Worm (Caenorhabditis elegans) whole organism, young adult: Measurements from ENCODE around the gene T13H5.1.
A peak's percentile ranks its signal among the peaks of the same experiment; 100 is the strongest.

Source experiments
- F10E7.11 ChIP-seq: sonication (generic microtip); optimal IDR thresholded peaks from 2 replicates; lab custom pipeline; 2017; ENCODE audit warnings: mild to moderate bottlenecking, missing genetic modification characterization, moderate library complexity, missing compliant biosample characterization
- F37B4.10 ChIP-seq: fragments of 200-800 bp; sonication (Bioruptor generic); IDR thresholded peaks from 2 replicates; pipeline ENCODE4 v1.3.6; 2022; ENCODE audit warnings: missing genetic modification characterization, missing compliant biosample characterization
- F49E8.2 ChIP-seq: sonication (generic microtip); optimal IDR thresholded peaks from 3 replicates; lab custom pipeline; 2017; ENCODE audit warnings: missing genetic modification characterization, mild to moderate bottlenecking, missing compliant biosample characterization, antibody characterized with exemption, moderate library complexity; ENCODE audit not compliant: insufficient read depth
- F57C9.4 ChIP-seq: sonication (generic microtip); optimal IDR thresholded peaks from 2 replicates; lab custom pipeline; 2017; ENCODE audit warnings: mild to moderate bottlenecking, missing genetic modification characterization, missing compliant biosample characterization
- K11D2.4 ChIP-seq: fragments of 200-800 bp; sonication (Bioruptor generic); IDR thresholded peaks from 2 replicates; pipeline ENCODE4 v1.3.6; 2022; ENCODE audit warnings: missing genetic modification reagents, missing genetic modification characterization, missing compliant biosample characterization
- T07F8.4 ChIP-seq: sonication (generic microtip); optimal IDR thresholded peaks from 2 replicates; lab custom pipeline; 2016; ENCODE audit warnings: mild to moderate bottlenecking, missing genetic modification characterization, moderate library complexity, missing compliant biosample characterization
- Y53F4B.3 ChIP-seq: fragments of 200-800 bp; sonication (Bioruptor generic); IDR thresholded peaks from 2 replicates; pipeline ENCODE4 v1.3.6; 2022; ENCODE audit warnings: missing genetic modification reagents, missing genetic modification characterization, missing compliant biosample characterization
- Y53G8AR.9 ChIP-seq: fragments of 200-800 bp; sonication (Bioruptor generic); conservative IDR thresholded peaks from 2 replicates; pipeline ENCODE4 v1.3.6; 2022; ENCODE audit warnings: missing genetic modification reagents, missing genetic modification characterization, missing compliant biosample characterization
- Y56A3A.18 ChIP-seq: fragments of 200-800 bp; sonication (Bioruptor generic); IDR thresholded peaks from 2 replicates; pipeline ENCODE4 v1.3.6; 2022; ENCODE audit warnings: missing genetic modification reagents, missing genetic modification characterization, missing compliant biosample characterization
- ZK185.1 ChIP-seq: sonication (generic microtip); optimal IDR thresholded peaks from 2 replicates; lab custom pipeline; 2016; ENCODE audit warnings: mild to moderate bottlenecking, missing genetic modification characterization, missing compliant biosample characterization; ENCODE audit not compliant: poor library complexity, severe bottlenecking
- akir-1 ChIP-seq: fragments of 200-800 bp; sonication (Bioruptor generic); optimal IDR thresholded peaks from 2 replicates; lab custom pipeline; 2018; ENCODE audit warnings: mild to moderate bottlenecking, missing genetic modification characterization, moderate library complexity, missing compliant biosample characterization
- aptf-3 ChIP-seq: fragments of 200-800 bp; sonication (Bioruptor generic); IDR thresholded peaks from 2 replicates; pipeline ENCODE4 v1.3.6; 2022; ENCODE audit warnings: missing genetic modification characterization, missing compliant biosample characterization
- ccch-3 ChIP-seq: fragments of 200-800 bp; sonication (Bioruptor generic); optimal IDR thresholded peaks from 2 replicates; lab custom pipeline; 2018; ENCODE audit warnings: mild to moderate bottlenecking, missing genetic modification characterization, missing compliant biosample characterization
- ceh-100 ChIP-seq: fragments of 200-800 bp; sonication (Bioruptor generic); IDR thresholded peaks from 2 replicates; pipeline ENCODE4 v1.3.6; 2022; ENCODE audit warnings: missing genetic modification reagents, missing genetic modification characterization, missing compliant biosample characterization
- dox-1 ChIP-seq: fragments of 200-800 bp; sonication (Bioruptor generic); IDR thresholded peaks from 2 replicates; pipeline ENCODE4 v1.3.6; 2022; ENCODE audit warnings: missing genetic modification reagents, missing genetic modification characterization, missing compliant biosample characterization
- ekl-4 ChIP-seq: fragments of 200-800 bp; sonication (Bioruptor generic); IDR thresholded peaks from 2 replicates; pipeline ENCODE4 v1.3.6; 2022; ENCODE audit warnings: missing genetic modification reagents, missing genetic modification characterization, missing compliant biosample characterization
- ets-4 ChIP-seq: fragments of 200-800 bp; sonication (Bioruptor generic); optimal IDR thresholded peaks from 2 replicates; lab custom pipeline; 2018; ENCODE audit warnings: mild to moderate bottlenecking, missing genetic modification characterization, missing compliant biosample characterization
- gei-17 ChIP-seq: fragments of 200-800 bp; sonication (Bioruptor generic); optimal IDR thresholded peaks from 2 replicates; lab custom pipeline; 2018; ENCODE audit warnings: mild to moderate bottlenecking, missing genetic modification characterization, missing compliant biosample characterization
- him-1 ChIP-seq: sonication (generic microtip); optimal IDR thresholded peaks from 2 replicates; lab custom pipeline; 2016; ENCODE audit warnings: missing genotype, missing genetic modification reagents, missing genetic modification characterization, missing compliant biosample characterization
- hlh-12 ChIP-seq: sonication (generic microtip); optimal IDR thresholded peaks from 2 replicates; lab custom pipeline; 2016; ENCODE audit warnings: missing genetic modification characterization, missing compliant biosample characterization
- hmg-1.2 ChIP-seq: fragments of 200-800 bp; sonication (Bioruptor generic); IDR thresholded peaks from 2 replicates; pipeline ENCODE4 v1.3.6; 2022; ENCODE audit warnings: missing genetic modification reagents, missing genetic modification characterization, missing compliant biosample characterization
- hsf-1 ChIP-seq: fragments of 200-800 bp; sonication (Bioruptor generic); IDR thresholded peaks from 2 replicates; pipeline ENCODE4 v1.3.6; 2022; ENCODE audit warnings: missing genetic modification reagents, missing genetic modification characterization, missing compliant biosample characterization
- let-526 ChIP-seq: fragments of 200-800 bp; sonication (Bioruptor generic); IDR thresholded peaks from 2 replicates; pipeline ENCODE4 v1.3.6; 2022; ENCODE audit warnings: missing genetic modification reagents, missing genetic modification characterization, missing compliant biosample characterization
- let-607 ChIP-seq, 2 experiments: fragments of 200-800 bp in 1 of 2; sonication (Bioruptor generic) in 1 of 2; sonication (generic microtip) in 1 of 2; optimal IDR thresholded peaks; 2 replicates each; lab custom pipeline; 2016 to 2018; ENCODE audit warnings: mild to moderate bottlenecking in 2 of 2, missing compliant biosample characterization in 2 of 2, missing genetic modification characterization in 2 of 2, moderate library complexity in 2 of 2, missing genotype in 1 of 2
- lin-26 ChIP-seq: fragments of 200-800 bp; sonication (Bioruptor generic); IDR thresholded peaks from 2 replicates; pipeline ENCODE4 v1.3.6; 2022; ENCODE audit warnings: missing genetic modification reagents, missing genetic modification characterization, missing compliant biosample characterization
- lir-1 ChIP-seq: fragments of 200-800 bp; sonication (Bioruptor generic); conservative IDR thresholded peaks from 2 replicates; pipeline ENCODE4 v1.3.6; 2022; ENCODE audit warnings: missing genetic modification reagents, missing genetic modification characterization, missing compliant biosample characterization
- lsy-27 ChIP-seq: sonication (generic microtip); optimal IDR thresholded peaks from 2 replicates; lab custom pipeline; 2017; ENCODE audit warnings: missing genetic modification characterization, mild to moderate bottlenecking, missing compliant biosample characterization, antibody characterized with exemption, missing genotype, borderline replicate concordance; ENCODE audit not compliant: insufficient read depth
- madf-6 ChIP-seq: fragments of 200-800 bp; sonication (Bioruptor generic); IDR thresholded peaks from 2 replicates; pipeline ENCODE4 v1.3.6; 2022; ENCODE audit warnings: missing genetic modification reagents, missing genetic modification characterization, missing compliant biosample characterization
- madf-8 ChIP-seq: fragments of 200-800 bp; sonication (Bioruptor generic); conservative IDR thresholded peaks from 2 replicates; pipeline ENCODE4 v1.3.6; 2022; ENCODE audit warnings: missing genetic modification reagents, missing genetic modification characterization, missing compliant biosample characterization
- nhr-179 ChIP-seq: sonication (generic microtip); optimal IDR thresholded peaks from 2 replicates; lab custom pipeline; 2016; ENCODE audit warnings: mild to moderate bottlenecking, missing genetic modification characterization, missing compliant biosample characterization
- pbrm-1 ChIP-seq: fragments of 200-800 bp; sonication (Bioruptor generic); IDR thresholded peaks from 2 replicates; pipeline ENCODE4 v1.3.6; 2022; ENCODE audit warnings: missing genetic modification reagents, missing genetic modification characterization, missing compliant biosample characterization
- rec-8 ChIP-seq, 2 experiments: sonication (generic microtip); optimal IDR thresholded peaks; 2 replicates each; lab custom pipeline; 2016; ENCODE audit warnings: mild to moderate bottlenecking in 2 of 2, missing genetic modification characterization in 2 of 2, missing genetic modification reagents in 2 of 2, missing genotype in 2 of 2, missing biosample characterization in 1 of 2, missing compliant biosample characterization in 1 of 2, moderate library complexity in 1 of 2
- repo-1 ChIP-seq: sonication (generic microtip); optimal IDR thresholded peaks from 2 replicates; lab custom pipeline; 2017; ENCODE audit warnings: mild to moderate bottlenecking, missing genetic modification characterization, missing compliant biosample characterization
- rpc-1 ChIP-seq, 2 experiments: fragments of 150-350 bp in 1 of 2; sonication (generic microtip) in 1 of 2; optimal IDR thresholded peaks; 2 replicates each; lab custom pipeline; 2014 to 2018; ENCODE audit warnings: missing biosample characterization in 1 of 2, missing genetic modification characterization in 1 of 2, missing genetic modification reagents in 1 of 2, missing genotype in 1 of 2
- sdz-38 ChIP-seq: sonication (generic microtip); optimal IDR thresholded peaks from 2 replicates; lab custom pipeline; 2016; ENCODE audit warnings: missing genotype, missing genetic modification characterization, missing compliant biosample characterization
- snpc-1.3 ChIP-seq: sonication (generic microtip); optimal IDR thresholded peaks from 2 replicates; lab custom pipeline; 2017; ENCODE audit warnings: missing genetic modification characterization, mild to moderate bottlenecking, missing compliant biosample characterization, antibody characterized with exemption, moderate library complexity, missing genotype, missing genetic modification reagents; ENCODE audit not compliant: insufficient read depth
- snpc-4 ChIP-seq, 5 experiments: fragments of 150-350 bp in 1 of 5; sonication (generic microtip) in 4 of 5; optimal IDR thresholded peaks; 2 replicates each; lab custom pipeline; 2014 to 2018; ENCODE audit warnings: missing genetic modification characterization in 5 of 5, missing biosample characterization in 3 of 5, antibody characterized with exemption in 2 of 5, mild to moderate bottlenecking in 2 of 5, missing compliant biosample characterization in 2 of 5, missing genotype in 2 of 5, moderate library complexity in 2 of 5, missing genetic modification reagents in 1 of 5
- somi-1 ChIP-seq: fragments of 200-800 bp; sonication (Bioruptor generic); optimal IDR thresholded peaks from 2 replicates; lab custom pipeline; 2018; ENCODE audit warnings: mild to moderate bottlenecking, missing genetic modification characterization, missing compliant biosample characterization
- sptf-2 ChIP-seq: fragments of 200-800 bp; sonication (Bioruptor generic); optimal IDR thresholded peaks from 2 replicates; lab custom pipeline; 2018; ENCODE audit warnings: mild to moderate bottlenecking, missing genetic modification characterization, missing compliant biosample characterization
- ztf-25 ChIP-seq: fragments of 200-800 bp; sonication (Bioruptor generic); IDR thresholded peaks from 2 replicates; pipeline ENCODE4 v1.3.6; 2022; ENCODE audit warnings: missing genetic modification reagents, missing genetic modification characterization, missing compliant biosample characterization
- ztf-3 ChIP-seq: fragments of 200-800 bp; sonication (Bioruptor generic); optimal IDR thresholded peaks from 2 replicates; lab custom pipeline; 2018; ENCODE audit warnings: mild to moderate bottlenecking, missing genetic modification characterization, missing compliant biosample characterization

Gene T13H5.1

ce11 chrII:8516783-8517182 lies 7.9 kb upstream of the T13H5.1 start, which contains the start of gene rnh-2 (continued):
- no peak for TF ChIP-seq gei-17
- TF ChIP-seq lsy-27 (tag; lab: Kevin White, UChicago), result no peak
- peak in 1 of 2 experiments; percentile 39 for TF ChIP-seq rec-8 (tag; optimal IDR thresholded peaks at IDR 0.05; lab: Kevin White, UChicago)
- no peak for TF ChIP-seq sdz-38
- TF ChIP-seq hmg-1.2 (GFP tag; lab: Robert Waterston, UW), result peak; percentile 60
- TF ChIP-seq lir-1 (GFP tag; lab: Robert Waterston, UW), result 0 out of 2 replicates have a peak, but pooled peaks have one; percentile 36
- no peak for TF ChIP-seq ztf-3 (GFP tag; lab: Kevin White, UChicago)
- TF ChIP-seq madf-8 (GFP tag; lab: Robert Waterston, UW), result peak; percentile 80
- TF ChIP-seq F49E8.2 (tag; lab: Kevin White, UChicago), result peak; percentile 65
- no peak for TF ChIP-seq Y56A3A.18
- TF ChIP-seq somi-1, result no peak
- TF ChIP-seq ccch-3 (GFP tag; lab: Kevin White, UChicago), result no peak
- no peak for TF ChIP-seq repo-1 (tag; lab: Kevin White, UChicago)
- no peak for TF ChIP-seq F10E7.11
- peak; percentile 72; the same call in 1 of the 2 replicates for TF ChIP-seq ztf-25
- TF ChIP-seq madf-6, result peak; percentile 87
- TF ChIP-seq him-1 (tag; lab: Kevin White, UChicago), result peak; percentile 78
- no peak for TF ChIP-seq snpc-4 (GFP tag; optimal IDR thresholded peaks at IDR 0.05; lab: Kevin White, UChicago)
- TF ChIP-seq snpc-4 (tag; optimal IDR thresholded peaks at IDR 0.05; lab: Kevin White, UChicago), result peak in 2 of 4 experiments; percentile 57 to 68
- TF ChIP-seq sptf-2 (GFP tag; lab: Kevin White, UChicago), result no peak
- peak; percentile 53 for TF ChIP-seq snpc-1.3
- TF ChIP-seq F57C9.4 (tag; lab: Kevin White, UChicago), result no peak
- no peak for TF ChIP-seq T07F8.4 (tag; lab: Kevin White, UChicago)
- no peak for TF ChIP-seq Y53G8AR.9 (GFP tag; lab: Robert Waterston, UW)
- TF ChIP-seq dox-1 (GFP tag; lab: Robert Waterston, UW), result peak; percentile 84
- TF ChIP-seq let-526, result no peak
- TF ChIP-seq nhr-179, result no peak
- no peak for TF ChIP-seq hsf-1 (GFP tag; lab: Robert Waterston, UW)
- TF ChIP-seq pbrm-1 (GFP tag; lab: Robert Waterston, UW), result peak; percentile 67
- TF ChIP-seq let-607 (tag; optimal IDR thresholded peaks at IDR 0.05; lab: Kevin White, UChicago), result no peak
- no peak for TF ChIP-seq Y53F4B.3 (GFP tag; lab: Robert Waterston, UW)
- no peak for TF ChIP-seq hlh-12 (tag; lab: Kevin White, UChicago)
- no peak for TF ChIP-seq ets-4 (GFP tag; lab: Kevin White, UChicago)
- no peak for TF ChIP-seq F37B4.10
- no peak for TF ChIP-seq rpc-1 (optimal IDR thresholded peaks at IDR 0.05; lab: Kevin White, UChicago)
- no peak for TF ChIP-seq rpc-1 (tag; optimal IDR thresholded peaks at IDR 0.05; lab: Kevin White, UChicago)
- 0 out of 2 replicates have a peak, but pooled peaks have one; percentile 23 for TF ChIP-seq K11D2.4
- no peak for TF ChIP-seq lin-26
- TF ChIP-seq ceh-100 (GFP tag; lab: Robert Waterston, UW), result no peak
- TF ChIP-seq ekl-4 (GFP tag; lab: Robert Waterston, UW), result no peak
- no peak for TF ChIP-seq aptf-3 (GFP tag; lab: Robert Waterston, UW)
- peak; percentile 84 for TF ChIP-seq ZK185.1 (tag; lab: Kevin White, UChicago)
- TF ChIP-seq akir-1 (GFP tag; lab: Kevin White, UChicago), result no peak
